Worm (Caenorhabditis elegans) whole organism, midembryonic: ENCODE measurements around the gene Y62H9A.7.

Experiments used
- cog-1 ChIP-seq: sonication (generic microtip); optimal IDR thresholded peaks from 2 replicates; lab custom pipeline; 2016; ENCODE audit warnings: missing genetic modification characterization, missing compliant biosample characterization
- klf-2 ChIP-seq: fragments of 200-800 bp; sonication (Bioruptor generic); conservative IDR thresholded peaks from 2 replicates; pipeline ENCODE4 v1.3.6; 2022; ENCODE audit warnings: missing genetic modification reagents, missing genetic modification characterization, missing compliant biosample characterization
- med-1 ChIP-seq: sonication (generic microtip); optimal IDR thresholded peaks from 2 replicates; lab custom pipeline; 2017; ENCODE audit warnings: missing genetic modification characterization, mild to moderate bottlenecking, missing compliant biosample characterization, antibody characterized with exemption, missing genetic modification reagents; ENCODE audit not compliant: insufficient read depth
- tab-1 ChIP-seq: fragments of 200-800 bp; sonication (Bioruptor generic); IDR thresholded peaks from 2 replicates; pipeline ENCODE4 v1.3.6; 2022; ENCODE audit warnings: missing genetic modification characterization, missing compliant biosample characterization
- ztf-23 ChIP-seq: fragments of 200-800 bp; sonication (Bioruptor generic); IDR thresholded peaks from 2 replicates; pipeline ENCODE4 v1.3.6; 2022; ENCODE audit warnings: missing genetic modification reagents, missing genetic modification characterization, missing compliant biosample characterization
- ztf-29 ChIP-seq: fragments of 200-800 bp; sonication (Bioruptor generic); IDR thresholded peaks from 2 replicates; pipeline ENCODE4 v1.3.6; 2022; ENCODE audit warnings: missing genetic modification reagents, missing genetic modification characterization, missing compliant biosample characterization

- TF ChIP-seq tab-1 (no peak), cog-1 (no peak), med-1 (GFP tag; lab: Kevin White, UChicago) (no peak), klf-2 (GFP tag; lab: Robert Waterston, UW) (no peak), ztf-29 (GFP tag; lab: Robert Waterston, UW) (no peak), ztf-23 (GFP tag; lab: Robert Waterston, UW) (no peak)
Measured at ce11 chrX:11857178-11857577, 28.3 kb downstream of the Y62H9A.7 start, which contains the start of gene mes-1.
